Fruit fly (Drosophila melanogaster) whole organism, embryonic: ENCODE measurements around the gene CG32192.

ENCODE experiments used
- CG14667 ChIP-seq: fragments of 200-800 bp; sonication (Bioruptor generic); IDR thresholded peaks from 2 replicates; pipeline ENCODE4 v1.3.6; 2022; ENCODE audit warnings: missing biosample characterization, missing genetic modification characterization
- CG31224 ChIP-seq: fragments of 200-800 bp; sonication (Bioruptor generic); IDR thresholded peaks from 2 replicates; pipeline ENCODE4 v1.3.6; 2022; ENCODE audit warnings: missing biosample characterization, missing genetic modification characterization
- CG7556 ChIP-seq: fragments of 200-800 bp; sonication (Bioruptor generic); optimal IDR thresholded peaks from 2 replicates; lab custom pipeline; 2017; ENCODE audit warnings: missing biosample characterization, mild to moderate bottlenecking, missing genetic modification characterization
- Dip3 ChIP-seq: fragments of 200-800 bp; sonication (Bioruptor generic); optimal IDR thresholded peaks from 3 replicates; lab custom pipeline; 2016; ENCODE audit warnings: missing biosample characterization, missing genetic modification characterization
- Gsc ChIP-seq: fragments of 200-800 bp; sonication (Bioruptor generic); IDR thresholded peaks from 2 replicates; pipeline ENCODE4 v1.3.6; 2022; ENCODE audit warnings: missing biosample characterization, missing genetic modification characterization
- Six4 ChIP-seq: fragments of 200-800 bp; sonication (Bioruptor generic); optimal IDR thresholded peaks from 2 replicates; lab custom pipeline; 2016; ENCODE audit warnings: missing biosample characterization, missing genetic modification characterization
- cad ChIP-seq: fragments of >200 bp; optimal IDR thresholded peaks from 2 replicates; lab custom pipeline; 2017; ENCODE audit warnings: missing biosample characterization, missing genetic modification characterization
- fru ChIP-seq: fragments of >200 bp; optimal IDR thresholded peaks from 2 replicates; lab custom pipeline; 2017
- hb ChIP-seq: fragments of 200-800 bp; sonication (Bioruptor generic); IDR thresholded peaks from 3 replicates; pipeline ENCODE4 v1.3.6; 2022; ENCODE audit warnings: missing biosample characterization, missing genetic modification characterization; ENCODE audit not compliant: partially characterized antibody
- knrl ChIP-seq: fragments of 200-800 bp; sonication (Bioruptor generic); IDR thresholded peaks from 3 replicates; pipeline ENCODE4 v1.3.6; 2022; ENCODE audit warnings: missing biosample characterization, missing genetic modification characterization; ENCODE audit not compliant: partially characterized antibody
- luna ChIP-seq: fragments of 200-800 bp; sonication (Bioruptor generic); optimal IDR thresholded peaks from 2 replicates; lab custom pipeline; 2016; ENCODE audit warnings: missing biosample characterization, missing genetic modification characterization
- mam ChIP-seq: fragments of 200-800 bp; sonication (Bioruptor generic); optimal IDR thresholded peaks from 3 replicates; lab custom pipeline; 2016; ENCODE audit warnings: missing biosample characterization, missing genetic modification characterization
- pan ChIP-seq, 4 experiments: fragments of >200 bp in 3 of 4; fragments of 200-800 bp in 1 of 4; sonication (Bioruptor generic) in 1 of 4; optimal IDR thresholded peaks in 3 of 4; IDR thresholded peaks in 1 of 4; 2 replicates each; pipeline versions ENCODE4 v1.3.6 to Lab custom; 2017 to 2022; ENCODE audit warnings: missing biosample characterization in 2 of 4, missing genetic modification characterization in 2 of 4, mixed read lengths in 1 of 4
- zf30C ChIP-seq: fragments of 200-800 bp; sonication (Bioruptor generic); optimal IDR thresholded peaks from 3 replicates; lab custom pipeline; 2018; ENCODE audit warnings: missing biosample characterization, mild to moderate bottlenecking, missing genetic modification characterization

dm6 chr3L:17992598-17992997 is 47.5 kb upstream of the CG32192 start:
- TF ChIP-seq CG7556 (GFP tag; lab: Kevin White, UChicago) (no peak), cad (GFP tag; lab: Kevin White, UChicago) (no peak), zf30C (GFP tag; lab: Kevin White, UChicago) (no peak), knrl (GFP tag; lab: Robert Waterston, UW) (no peak), Gsc (GFP tag; lab: Robert Waterston, UW) (no peak), hb (GFP tag; lab: Robert Waterston, UW) (no peak), luna (GFP tag; lab: Kevin White, UChicago) (no peak), pan (optimal IDR thresholded peaks at IDR 0.05; lab: Kevin White, UChicago) (no peak), pan (GFP tag; optimal IDR thresholded peaks at IDR 0.05 in 1 of 2, IDR thresholded peaks at IDR 0.05 in 1 of 2) (no peak), fru (lab: Kevin White, UChicago) (no peak), CG31224 (GFP tag; lab: Robert Waterston, UW) (no peak), Six4 (GFP tag; lab: Kevin White, UChicago) (no peak), CG14667 (GFP tag; lab: Robert Waterston, UW) (no peak), Dip3 (GFP tag; lab: Kevin White, UChicago) (no peak), mam (no peak)
